Worm (Caenorhabditis elegans) whole organism, young adult: Measurements from ENCODE around the gene ZK1248.4.

Experiments used
- B0261.1 ChIP-seq: sonication (generic microtip); optimal IDR thresholded peaks from 2 replicates; lab custom pipeline; 2016; ENCODE audit warnings: mild to moderate bottlenecking, missing genetic modification characterization, moderate library complexity, missing compliant biosample characterization
- F10E7.11 ChIP-seq: sonication (generic microtip); optimal IDR thresholded peaks from 2 replicates; lab custom pipeline; 2017; ENCODE audit warnings: mild to moderate bottlenecking, missing genetic modification characterization, moderate library complexity, missing compliant biosample characterization
- F49E8.2 ChIP-seq: sonication (generic microtip); optimal IDR thresholded peaks from 3 replicates; lab custom pipeline; 2017; ENCODE audit warnings: missing genetic modification characterization, mild to moderate bottlenecking, missing compliant biosample characterization, antibody characterized with exemption, moderate library complexity; ENCODE audit not compliant: insufficient read depth
- ama-1 ChIP-seq, 3 experiments: fragments of 150-350 bp in 1 of 3; sonication (generic microtip) in 2 of 3; optimal IDR thresholded peaks; 2 replicates each; lab custom pipeline; 2014 to 2018; ENCODE audit warnings: missing biosample characterization in 2 of 3, missing genetic modification characterization in 2 of 3, missing genetic modification reagents in 2 of 3
- him-1 ChIP-seq: sonication (generic microtip); optimal IDR thresholded peaks from 2 replicates; lab custom pipeline; 2016; ENCODE audit warnings: missing genotype, missing genetic modification reagents, missing genetic modification characterization, missing compliant biosample characterization
- hlh-26 ChIP-seq: fragments of 200-800 bp; sonication (Bioruptor generic); conservative IDR thresholded peaks from 2 replicates; pipeline ENCODE4 v1.3.6; 2022; ENCODE audit warnings: missing genetic modification reagents, missing genetic modification characterization, missing compliant biosample characterization
- let-607 ChIP-seq, 2 experiments: fragments of 200-800 bp in 1 of 2; sonication (Bioruptor generic) in 1 of 2; sonication (generic microtip) in 1 of 2; optimal IDR thresholded peaks; 2 replicates each; lab custom pipeline; 2016 to 2018; ENCODE audit warnings: mild to moderate bottlenecking in 2 of 2, missing compliant biosample characterization in 2 of 2, missing genetic modification characterization in 2 of 2, moderate library complexity in 2 of 2, missing genotype in 1 of 2
- sdz-38 ChIP-seq: sonication (generic microtip); optimal IDR thresholded peaks from 2 replicates; lab custom pipeline; 2016; ENCODE audit warnings: missing genotype, missing genetic modification characterization, missing compliant biosample characterization
- unc-62 ChIP-seq: fragments of 150-350 bp; optimal IDR thresholded peaks from 2 replicates; lab custom pipeline; 2014; ENCODE audit warnings: missing biosample characterization, missing genetic modification reagents, missing genetic modification characterization

ce11 chrII:5846181-5846580, 27.8 kb downstream of the ZK1248.4 start:
- no peak for TF ChIP-seq F10E7.11 (tag; lab: Kevin White, UChicago)
- TF ChIP-seq him-1 (tag; lab: Kevin White, UChicago), result no peak
- TF ChIP-seq let-607 (tag; optimal IDR thresholded peaks at IDR 0.05; lab: Kevin White, UChicago), result no peak
- TF ChIP-seq ama-1 (optimal IDR thresholded peaks at IDR 0.05; lab: Kevin White, UChicago), result no peak
- TF ChIP-seq ama-1 (GFP tag; optimal IDR thresholded peaks at IDR 0.05; lab: Kevin White, UChicago), result no peak
- TF ChIP-seq B0261.1 (tag; lab: Kevin White, UChicago), result no peak
- TF ChIP-seq unc-62 (GFP tag; lab: Kevin White, UChicago), result no peak
- no peak for TF ChIP-seq sdz-38 (tag; lab: Kevin White, UChicago)
- TF ChIP-seq F49E8.2 (tag; lab: Kevin White, UChicago), result no peak
- no peak for TF ChIP-seq hlh-26 (GFP tag; lab: Robert Waterston, UW)
